Worm (Caenorhabditis elegans) whole organism, L4 larva: ENCODE data around the gene T27E7.1.

Experiments used
- F37D6.2 ChIP-seq: sonication (generic microtip); optimal IDR thresholded peaks from 2 replicates; lab custom pipeline; 2016; ENCODE audit warnings: mild to moderate bottlenecking, missing genetic modification characterization, missing compliant biosample characterization
- Y48G9A.11 ChIP-seq: fragments of 200-800 bp; sonication (Bioruptor generic); IDR thresholded peaks from 2 replicates; pipeline ENCODE4 v1.3.6; 2022; ENCODE audit warnings: missing genetic modification reagents, missing genetic modification characterization, missing compliant biosample characterization
- aha-1 ChIP-seq: fragments of 150-350 bp; peaks from one replicate; lab custom pipeline; 2014; ENCODE audit warnings: missing biosample characterization, missing genetic modification characterization
- ama-1 ChIP-seq: fragments of 150-350 bp; optimal IDR thresholded peaks from 2 replicates; lab custom pipeline; 2014; ENCODE audit warnings: inconsistent platforms, mixed read lengths
- ceh-32 ChIP-seq: sonication (generic microtip); optimal IDR thresholded peaks from 2 replicates; lab custom pipeline; 2016; ENCODE audit warnings: mild to moderate bottlenecking, missing genetic modification characterization, missing compliant biosample characterization; ENCODE audit not compliant: poor library complexity
- ceh-44 ChIP-seq: fragments of 200-800 bp; sonication (Bioruptor generic); IDR thresholded peaks from 2 replicates; pipeline ENCODE4 v1.3.6; 2022; ENCODE audit warnings: missing genetic modification reagents, missing genetic modification characterization, missing compliant biosample characterization
- ceh-62 ChIP-seq: sonication (generic microtip); optimal IDR thresholded peaks from 2 replicates; lab custom pipeline; 2017; ENCODE audit warnings: missing biosample characterization, missing genetic modification characterization
- ceh-82 ChIP-seq: sonication (generic microtip); optimal IDR thresholded peaks from 2 replicates; lab custom pipeline; 2017; ENCODE audit warnings: missing biosample characterization, missing genetic modification characterization
- daf-16 ChIP-seq, 3 experiments: sonication (generic microtip); optimal IDR thresholded peaks; 2 replicates each; lab custom pipeline; 2016 to 2017; ENCODE audit warnings: missing genetic modification characterization in 3 of 3, missing genetic modification reagents in 3 of 3, mild to moderate bottlenecking in 2 of 3, missing compliant biosample characterization in 2 of 3, missing biosample characterization in 1 of 3, moderate library complexity in 1 of 3
- duxl-1 ChIP-seq: sonication (generic microtip); optimal IDR thresholded peaks from 2 replicates; lab custom pipeline; 2016; ENCODE audit warnings: mild to moderate bottlenecking, missing genetic modification characterization, moderate library complexity, missing compliant biosample characterization; ENCODE audit not compliant: poor library complexity
- lim-7 ChIP-seq: fragments of 200-800 bp; sonication (Bioruptor generic); IDR thresholded peaks from 2 replicates; pipeline ENCODE4 v1.3.6; 2022; ENCODE audit warnings: missing genetic modification characterization, missing compliant biosample characterization
- lin-38 ChIP-seq: fragments of 200-800 bp; sonication (Bioruptor generic); IDR thresholded peaks from 2 replicates; pipeline ENCODE4 v1.3.6; 2022; ENCODE audit warnings: missing genetic modification reagents, missing genetic modification characterization, missing compliant biosample characterization
- madf-9 ChIP-seq: fragments of 200-800 bp; sonication (Bioruptor generic); conservative IDR thresholded peaks from 2 replicates; pipeline ENCODE4 v1.3.6; 2022; ENCODE audit warnings: missing genetic modification reagents, missing genetic modification characterization, missing compliant biosample characterization
- mdt-29 ChIP-seq: fragments of 200-800 bp; sonication (Bioruptor generic); IDR thresholded peaks from 2 replicates; pipeline ENCODE4 v1.3.6; 2022; ENCODE audit warnings: missing genetic modification reagents, missing genetic modification characterization, missing compliant biosample characterization
- mxl-2 ChIP-seq: fragments of 200-800 bp; sonication (Bioruptor generic); conservative IDR thresholded peaks from 2 replicates; pipeline ENCODE4 v1.3.6; 2022; ENCODE audit warnings: missing genetic modification reagents, missing genetic modification characterization, missing compliant biosample characterization
- nhr-237 ChIP-seq: sonication (generic microtip); optimal IDR thresholded peaks from 2 replicates; lab custom pipeline; 2017; ENCODE audit warnings: missing biosample characterization, missing genetic modification characterization
- nhr-25 ChIP-seq: sonication (generic microtip); optimal IDR thresholded peaks from 2 replicates; lab custom pipeline; 2017; ENCODE audit warnings: missing genetic modification characterization, mild to moderate bottlenecking, missing compliant biosample characterization, antibody characterized with exemption, moderate library complexity, borderline replicate concordance; ENCODE audit not compliant: insufficient read depth
- nhr-48 ChIP-seq: sonication (generic microtip); optimal IDR thresholded peaks from 2 replicates; lab custom pipeline; 2016; ENCODE audit warnings: mild to moderate bottlenecking, missing genetic modification characterization, missing compliant biosample characterization
- nhr-76 ChIP-seq: fragments of 150-350 bp; optimal IDR thresholded peaks from 2 replicates; lab custom pipeline; 2014; ENCODE audit warnings: missing biosample characterization, missing genetic modification characterization
- nhr-77 ChIP-seq: fragments of 150-350 bp; optimal IDR thresholded peaks from 2 replicates; lab custom pipeline; 2014; ENCODE audit warnings: missing biosample characterization, missing genetic modification characterization
- snpc-1.2 ChIP-seq: fragments of 200-800 bp; sonication (Bioruptor generic); IDR thresholded peaks from 2 replicates; pipeline ENCODE4 v1.3.6; 2022; ENCODE audit warnings: missing genetic modification reagents, missing genetic modification characterization, missing compliant biosample characterization
- tra-1 ChIP-seq: fragments of 200-800 bp; sonication (Bioruptor generic); IDR thresholded peaks from 2 replicates; pipeline ENCODE4 v1.3.6; 2022; ENCODE audit warnings: missing genetic modification reagents, missing genetic modification characterization, missing compliant biosample characterization
- unc-130 ChIP-seq: sonication (generic microtip); optimal IDR thresholded peaks from 2 replicates; lab custom pipeline; 2016; ENCODE audit warnings: missing genetic modification reagents, missing genetic modification characterization, missing compliant biosample characterization
- unc-39 ChIP-seq: sonication (generic microtip); optimal IDR thresholded peaks from 2 replicates; lab custom pipeline; 2017; ENCODE audit warnings: missing biosample characterization, missing genetic modification characterization
- unc-62 ChIP-seq, 3 experiments: fragments of 150-350 bp in 1 of 3; sonication (generic microtip); optimal IDR thresholded peaks in 2 of 3; peaks in 1 of 3; 1 replicate in 1 of 3; 2 replicates in 2 of 3; lab custom pipeline; 2014 to 2017; ENCODE audit warnings: missing biosample characterization in 3 of 3, missing genetic modification characterization in 3 of 3, missing genetic modification reagents in 3 of 3, missing genotype in 1 of 3
- vab-7 ChIP-seq: fragments of 200-800 bp; sonication (Bioruptor generic); IDR thresholded peaks from 2 replicates; pipeline ENCODE4 v1.3.6; 2022; ENCODE audit warnings: missing genetic modification reagents, missing genetic modification characterization, missing compliant biosample characterization
- zfp-3 ChIP-seq: fragments of 200-800 bp; sonication (Bioruptor generic); conservative IDR thresholded peaks from 2 replicates; pipeline ENCODE4 v1.3.6; 2022; ENCODE audit warnings: missing genetic modification reagents, missing genetic modification characterization, missing compliant biosample characterization
- zip-11 ChIP-seq: fragments of 200-800 bp; sonication (Bioruptor generic); IDR thresholded peaks from 2 replicates; pipeline ENCODE4 v1.3.6; 2022; ENCODE audit warnings: missing genetic modification characterization, missing compliant biosample characterization

The T27E7.1 gene

ce11 chrIV:14506042-14506441 is 13.5 kb upstream of the T27E7.1 start:
- TF ChIP-seq snpc-1.2 (GFP tag; lab: Robert Waterston, UW) (peak; percentile 55; the same call in 1 of the 2 replicates), tra-1 (GFP tag; lab: Robert Waterston, UW) (no peak), daf-16 (GFP tag; optimal IDR thresholded peaks at IDR 0.05; lab: Kevin White, UChicago) (peak in 1 of 2 experiments; percentile 40), daf-16 (tag; optimal IDR thresholded peaks at IDR 0.05; lab: Kevin White, UChicago) (no peak)

ce11 chrIV:14506995-14507394 is 12.6 kb upstream of the T27E7.1 start:
- TF ChIP-seq unc-62 (GFP tag; optimal IDR thresholded peaks at IDR 0.05 in 1 of 2; lab: Kevin White, UChicago) = peak in 1 of 2 experiments; percentile 90
- TF ChIP-seq unc-62 (tag; optimal IDR thresholded peaks at IDR 0.05; lab: Kevin White, UChicago) = no peak
- peak; percentile 35 for TF ChIP-seq aha-1 (tag; lab: Kevin White, UChicago)
- TF ChIP-seq nhr-48 = no peak

ce11 chrIV:14510344-14510793 is 9.2 kb upstream of the T27E7.1 start:
- TF ChIP-seq snpc-1.2 (GFP tag; lab: Robert Waterston, UW) = peak; percentile 91

- TF ChIP-seq unc-62 (GFP tag; optimal IDR thresholded peaks at IDR 0.05 in 1 of 2; lab: Kevin White, UChicago) = peak in 1 of 2 experiments; percentile 32
- TF ChIP-seq unc-62 (tag; optimal IDR thresholded peaks at IDR 0.05; lab: Kevin White, UChicago) = no peak
- no peak for TF ChIP-seq ceh-44
Measured at ce11 chrIV:14512405-14512804, 7.2 kb upstream of the T27E7.1 start, which contains the start of gene Y57G11A.5. Gene Y57G11A.5 (minus strand): TSS chrIV:14512505.

- TF ChIP-seq nhr-77 (no peak), nhr-237 (tag; lab: Kevin White, UChicago) (no peak), snpc-1.2 (GFP tag; lab: Robert Waterston, UW) (peak; percentile 57; the same call in 1 of the 2 replicates), ceh-82 (tag; lab: Kevin White, UChicago) (no peak), lim-7 (GFP tag; lab: Robert Waterston, UW) (no peak), ama-1 (lab: Kevin White, UChicago) (no peak)
Measured at ce11 chrIV:14515162-14515561, 4.4 kb upstream of the T27E7.1 start.

- TF ChIP-seq unc-39 (tag; lab: Kevin White, UChicago) (no peak), Y48G9A.11 (GFP tag; lab: Robert Waterston, UW) (no peak), duxl-1 (no peak), vab-7 (GFP tag; lab: Robert Waterston, UW) (no peak), madf-9 (GFP tag; lab: Robert Waterston, UW) (no peak)
- TF ChIP-seq, all 104 proteins: peak for 0
Measured at ce11 chrIV:14523568-14523967, 4.0 kb downstream of the T27E7.1 start, which contains the start of gene srh-63. Gene srh-63 (plus strand): TSS chrIV:14523868.

- TF ChIP-seq vab-7 (GFP tag; lab: Robert Waterston, UW) (0 out of 2 replicates have a peak, but pooled peaks have one; percentile 10), mdt-29 (GFP tag; lab: Robert Waterston, UW) (peak; percentile 93), lin-38 (GFP tag; lab: Robert Waterston, UW) (peak; percentile 58), Y48G9A.11 (GFP tag; lab: Robert Waterston, UW) (peak; percentile 74), ceh-44 (peak; percentile 68; the same call in 1 of the 2 replicates), unc-130 (GFP tag; lab: Kevin White, UChicago) (peak; percentile 12), snpc-1.2 (GFP tag; lab: Robert Waterston, UW) (peak; percentile 100)
Measured at ce11 chrIV:14525272-14526162, 6.0 kb downstream of the T27E7.1 start.

- no peak for TF ChIP-seq F37D6.2 (tag; lab: Kevin White, UChicago)
- TF ChIP-seq ceh-62 (tag; lab: Kevin White, UChicago) = no peak
- TF ChIP-seq nhr-76 (tag; lab: Kevin White, UChicago) = no peak
- TF ChIP-seq ceh-44 = no peak
- TF ChIP-seq lim-7 (GFP tag; lab: Robert Waterston, UW) = no peak
- no peak for TF ChIP-seq ama-1 (lab: Kevin White, UChicago)
- no peak for TF ChIP-seq mxl-2 (GFP tag; lab: Robert Waterston, UW)
- TF ChIP-seq ceh-32 (tag; lab: Kevin White, UChicago) = no peak
- no peak for TF ChIP-seq zfp-3 (GFP tag; lab: Robert Waterston, UW)
- no peak for TF ChIP-seq zip-11
- no peak for TF ChIP-seq nhr-25 (tag; lab: Kevin White, UChicago)
- TF ChIP-seq, all 104 proteins: peak for 0
Measured at ce11 chrIV:14528718-14529117, 9.2 kb downstream of the T27E7.1 start, which contains the start of gene T27E7.3. Gene T27E7.3 (plus strand): TSS chrIV:14529018.
